Worm (Caenorhabditis elegans) whole organism, L1 larva: ENCODE results near the gene rpb-6.

ENCODE experiments used
- C04F5.9 ChIP-seq: sonication (generic microtip); optimal IDR thresholded peaks from 2 replicates; lab custom pipeline; 2016; ENCODE audit warnings: missing genetic modification characterization, missing compliant biosample characterization
- C16A3.4 ChIP-seq: fragments of 150-350 bp; optimal IDR thresholded peaks from 2 replicates; lab custom pipeline; 2014; ENCODE audit warnings: missing biosample characterization, missing genetic modification characterization
- C34B4.2 ChIP-seq: sonication (generic microtip); optimal IDR thresholded peaks from 2 replicates; lab custom pipeline; 2017; ENCODE audit warnings: mild to moderate bottlenecking, missing genetic modification characterization, missing compliant biosample characterization
- F16B12.6 ChIP-seq: fragments of 150-350 bp; optimal IDR thresholded peaks from 2 replicates; lab custom pipeline; 2014; ENCODE audit warnings: missing biosample characterization, missing genetic modification characterization
- Y116A8C.19 ChIP-seq: sonication (generic microtip); optimal IDR thresholded peaks from 2 replicates; lab custom pipeline; 2016; ENCODE audit warnings: missing compliant biosample characterization, missing genetic modification characterization, borderline replicate concordance
- alr-1 ChIP-seq: fragments of 200-800 bp; sonication (Bioruptor generic); optimal IDR thresholded peaks from 2 replicates; lab custom pipeline; 2018; ENCODE audit warnings: borderline replicate concordance, mild to moderate bottlenecking, missing genetic modification characterization, missing compliant biosample characterization
- ama-1 ChIP-seq: fragments of 150-350 bp; optimal IDR thresholded peaks from 2 replicates; lab custom pipeline; 2014
- ceh-88 ChIP-seq: fragments of 200-800 bp; sonication (Bioruptor generic); IDR thresholded peaks from 2 replicates; pipeline ENCODE4 v1.3.6; 2022; ENCODE audit warnings: missing genetic modification characterization, missing compliant biosample characterization
- ceh-90 ChIP-seq: sonication (generic microtip); optimal IDR thresholded peaks from 2 replicates; lab custom pipeline; 2016; ENCODE audit warnings: missing genetic modification characterization, missing compliant biosample characterization
- dsc-1 ChIP-seq: sonication (generic microtip); optimal IDR thresholded peaks from 2 replicates; lab custom pipeline; 2016; ENCODE audit warnings: mild to moderate bottlenecking, missing genetic modification characterization, missing compliant biosample characterization
- efl-1 ChIP-seq, 4 experiments: fragments of 150-350 bp; optimal IDR thresholded peaks in 3 of 4; peaks in 1 of 4; 1 replicate in 1 of 4; 2 replicates in 3 of 4; lab custom pipeline; 2014; ENCODE audit warnings: missing biosample characterization in 2 of 4, missing genetic modification characterization in 2 of 4, missing genetic modification reagents in 2 of 4
- egl-27 ChIP-seq, 2 experiments: fragments of 150-350 bp in 1 of 2; sonication (generic microtip); optimal IDR thresholded peaks; 3 replicates each; lab custom pipeline; 2017 to 2018; ENCODE audit warnings: missing biosample characterization in 2 of 2, missing genetic modification characterization in 2 of 2, missing genetic modification reagents in 2 of 2
- elt-3 ChIP-seq, 6 experiments: fragments of 150-350 bp in 1 of 6; sonication (generic microtip); optimal IDR thresholded peaks; 2 replicates each; lab custom pipeline; 2017 to 2018; ENCODE audit warnings: missing biosample characterization in 6 of 6, missing genetic modification characterization in 6 of 6, inconsistent platforms in 1 of 6
- fkh-10 ChIP-seq: sonication (generic microtip); optimal IDR thresholded peaks from 2 replicates; lab custom pipeline; 2017; ENCODE audit warnings: missing biosample characterization, missing genetic modification reagents, missing genetic modification characterization
- fkh-4 ChIP-seq: sonication (generic microtip); optimal IDR thresholded peaks from 2 replicates; lab custom pipeline; 2016; ENCODE audit warnings: missing compliant biosample characterization, missing genetic modification characterization, borderline replicate concordance
- grh-1 ChIP-seq: fragments of 200-800 bp; sonication (Bioruptor generic); IDR thresholded peaks from 2 replicates; pipeline ENCODE4 v1.3.6; 2022; ENCODE audit warnings: missing genetic modification reagents, missing genetic modification characterization, missing compliant biosample characterization
- jun-1 ChIP-seq: fragments of 150-350 bp; optimal IDR thresholded peaks from 2 replicates; lab custom pipeline; 2014; ENCODE audit warnings: missing biosample characterization, missing genetic modification reagents, missing genetic modification characterization
- lin-13 ChIP-seq: fragments of 150-350 bp; optimal IDR thresholded peaks from 2 replicates; lab custom pipeline; 2014; ENCODE audit warnings: missing biosample characterization, missing genetic modification reagents, missing genetic modification characterization
- lin-14 ChIP-seq: fragments of 200-800 bp; sonication (Bioruptor generic); optimal IDR thresholded peaks from 2 replicates; lab custom pipeline; 2018; ENCODE audit warnings: mild to moderate bottlenecking, missing genetic modification characterization, moderate library complexity, missing compliant biosample characterization
- lin-35 ChIP-seq, 2 experiments: fragments of 150-350 bp; optimal IDR thresholded peaks; 2 replicates each; lab custom pipeline; 2014; ENCODE audit warnings: missing biosample characterization in 2 of 2, missing genetic modification characterization in 2 of 2, missing genetic modification reagents in 2 of 2
- nhr-20 ChIP-seq: sonication (generic microtip); optimal IDR thresholded peaks from 2 replicates; lab custom pipeline; 2016; ENCODE audit warnings: mild to moderate bottlenecking, missing genetic modification characterization, missing compliant biosample characterization
- nhr-28 ChIP-seq: fragments of 150-350 bp; optimal IDR thresholded peaks from 2 replicates; lab custom pipeline; 2014; ENCODE audit warnings: missing biosample characterization, missing genetic modification characterization
- nhr-76 ChIP-seq: sonication (generic microtip); optimal IDR thresholded peaks from 2 replicates; lab custom pipeline; 2017; ENCODE audit warnings: missing biosample characterization, missing genetic modification characterization
- nhr-84 ChIP-seq: sonication (generic microtip); optimal IDR thresholded peaks from 2 replicates; lab custom pipeline; 2017; ENCODE audit warnings: missing biosample characterization, missing genetic modification characterization
- nhr-85 ChIP-seq: sonication (generic microtip); peaks from one replicate; lab custom pipeline; 2016; ENCODE audit warnings: missing genetic modification characterization, inconsistent platforms, missing compliant biosample characterization
- rnt-1 ChIP-seq: sonication (generic microtip); optimal IDR thresholded peaks from 2 replicates; lab custom pipeline; 2016; ENCODE audit warnings: mild to moderate bottlenecking, missing genetic modification characterization, moderate library complexity, missing compliant biosample characterization
- skn-1 ChIP-seq: fragments of 150-350 bp; optimal IDR thresholded peaks from 2 replicates; lab custom pipeline; 2014; ENCODE audit warnings: missing biosample characterization, missing genetic modification characterization
- snpc-4 ChIP-seq: fragments of 150-350 bp; optimal IDR thresholded peaks from 2 replicates; lab custom pipeline; 2014; ENCODE audit warnings: missing biosample characterization, missing genetic modification characterization
- snu-23 ChIP-seq: sonication (generic microtip); optimal IDR thresholded peaks from 2 replicates; lab custom pipeline; 2016; ENCODE audit warnings: missing genetic modification characterization, missing compliant biosample characterization
- sptf-1 ChIP-seq: fragments of 150-350 bp; optimal IDR thresholded peaks from 2 replicates; lab custom pipeline; 2014; ENCODE audit warnings: missing biosample characterization, missing genetic modification characterization
- sup-37 ChIP-seq: fragments of 200-800 bp; sonication (Bioruptor generic); optimal IDR thresholded peaks from 2 replicates; lab custom pipeline; 2018; ENCODE audit warnings: mild to moderate bottlenecking, missing genetic modification characterization, missing compliant biosample characterization
- swsn-7 ChIP-seq: sonication (generic microtip); optimal IDR thresholded peaks from 2 replicates; lab custom pipeline; 2016; ENCODE audit warnings: missing genetic modification characterization, missing compliant biosample characterization
- tbx-2 ChIP-seq: sonication (generic microtip); optimal IDR thresholded peaks from 2 replicates; lab custom pipeline; 2016; ENCODE audit warnings: missing genetic modification characterization, missing compliant biosample characterization
- unc-130 ChIP-seq: fragments of 150-350 bp; optimal IDR thresholded peaks from 2 replicates; lab custom pipeline; 2017; ENCODE audit warnings: missing biosample characterization, missing genetic modification characterization, inconsistent platforms
- unc-30 ChIP-seq: sonication (generic microtip); optimal IDR thresholded peaks from 2 replicates; lab custom pipeline; 2017; ENCODE audit warnings: missing biosample characterization, missing genetic modification characterization
- unc-62 ChIP-seq: fragments of 150-350 bp; optimal IDR thresholded peaks from 2 replicates; lab custom pipeline; 2014; ENCODE audit warnings: missing biosample characterization, missing genetic modification reagents, missing genetic modification characterization
- unc-86 ChIP-seq: sonication (generic microtip); optimal IDR thresholded peaks from 2 replicates; lab custom pipeline; 2016; ENCODE audit warnings: missing genetic modification characterization, missing compliant biosample characterization
- vab-15 ChIP-seq: sonication (generic microtip); optimal IDR thresholded peaks from 2 replicates; lab custom pipeline; 2017; ENCODE audit warnings: missing genotype, mild to moderate bottlenecking, missing genetic modification characterization, missing compliant biosample characterization
- zip-4 ChIP-seq: fragments of 200-800 bp; sonication (Bioruptor generic); optimal IDR thresholded peaks from 2 replicates; lab custom pipeline; 2018; ENCODE audit warnings: mild to moderate bottlenecking, missing genetic modification characterization, moderate library complexity, missing compliant biosample characterization

rpb-6 gene

DNA sequence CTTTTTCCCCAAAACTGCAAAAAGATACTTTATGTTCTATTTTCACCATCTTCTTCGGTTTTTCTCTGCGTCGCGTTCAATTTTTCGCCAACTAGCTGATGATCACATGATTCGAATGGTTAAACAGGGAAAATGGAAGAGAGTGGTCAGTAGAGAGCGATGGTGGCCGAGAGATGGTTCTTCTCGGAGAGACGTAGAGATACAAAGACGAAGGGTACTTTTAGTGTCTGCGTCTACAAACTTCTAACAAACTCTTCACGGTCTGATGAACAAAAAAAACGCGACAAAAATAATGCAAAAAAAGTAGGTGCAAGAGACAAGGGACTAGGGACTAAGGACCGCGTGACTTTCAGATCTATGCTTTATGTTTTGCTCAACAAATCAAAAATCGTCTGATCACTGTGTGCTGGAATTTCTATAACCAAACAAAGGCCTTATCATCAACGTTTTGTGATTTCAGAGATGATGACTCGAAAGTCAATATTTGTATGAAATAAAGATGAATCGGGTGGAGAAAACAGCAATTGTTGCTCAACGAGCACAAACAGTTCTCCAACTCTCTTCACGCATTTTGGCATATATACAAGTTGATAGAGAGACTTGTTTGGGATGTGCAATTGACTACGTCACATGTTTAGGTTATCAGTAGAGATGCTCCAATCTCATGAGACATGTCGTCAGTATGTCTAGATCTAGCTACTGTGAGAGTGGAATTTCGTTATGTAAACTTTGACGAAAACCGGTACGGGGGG is 27.0 kb upstream of the rpb-6 start (continued):
- no peak for TF ChIP-seq nhr-76 (tag; lab: Kevin White, UChicago)
- peak; percentile 76 for TF ChIP-seq ceh-88 (GFP tag; lab: Robert Waterston, UW)
- TF ChIP-seq sup-37 (GFP tag; lab: Kevin White, UChicago): peak; percentile 55
- peak; percentile 81 for TF ChIP-seq fkh-10 (GFP tag; lab: Kevin White, UChicago)
- no peak for TF ChIP-seq alr-1 (tag; lab: Kevin White, UChicago)
- TF ChIP-seq unc-86 (tag; lab: Kevin White, UChicago): peak; percentile 96
- peak; percentile 75 to 94 for TF ChIP-seq egl-27 (tag; optimal IDR thresholded peaks at IDR 0.05; lab: Kevin White, UChicago)
- peak; percentile 45 for TF ChIP-seq nhr-28
- no peak for TF ChIP-seq unc-62 (GFP tag; lab: Kevin White, UChicago)
- peak; percentile 49 for TF ChIP-seq F16B12.6 (tag; lab: Kevin White, UChicago)
- peak; percentile 98 for TF ChIP-seq tbx-2 (tag; lab: Kevin White, UChicago)
- peak; percentile 21 for TF ChIP-seq vab-15 (tag; lab: Kevin White, UChicago)
- TF ChIP-seq C04F5.9: peak; percentile 82
- TF ChIP-seq Y116A8C.19: no peak
- no peak for TF ChIP-seq sptf-1 (tag; lab: Kevin White, UChicago)
- peak; percentile 95 for TF ChIP-seq jun-1 (tag; lab: Kevin White, UChicago)
- TF ChIP-seq elt-3 (tag; optimal IDR thresholded peaks at IDR 0.05; lab: Kevin White, UChicago): peak in 3 of 6 experiments; percentile 26 to 97 (median 96)
- peak; percentile 96 for TF ChIP-seq skn-1 (tag; lab: Kevin White, UChicago)
- TF ChIP-seq lin-35 (GFP tag; optimal IDR thresholded peaks at IDR 0.05; lab: Kevin White, UChicago): peak; percentile 82 to 89
- peak; percentile 100 for TF ChIP-seq nhr-85 (tag; lab: Kevin White, UChicago)
- TF ChIP-seq dsc-1 (tag; lab: Kevin White, UChicago): peak; percentile 84
- peak; percentile 96 for TF ChIP-seq swsn-7 (tag; lab: Kevin White, UChicago)
- TF ChIP-seq unc-30: no peak
- peak; percentile 87 for TF ChIP-seq C16A3.4 (tag; lab: Kevin White, UChicago)
- peak; percentile 95 for TF ChIP-seq lin-13 (GFP tag; lab: Kevin White, UChicago)
- TF ChIP-seq grh-1 (GFP tag; lab: Robert Waterston, UW): peak; percentile 93
- TF ChIP-seq nhr-84 (tag; lab: Kevin White, UChicago): no peak
- TF ChIP-seq nhr-20 (tag; lab: Kevin White, UChicago): peak; percentile 97
- no peak for TF ChIP-seq fkh-4 (tag; lab: Kevin White, UChicago)
- peak; percentile 63 for TF ChIP-seq zip-4 (GFP tag; lab: Kevin White, UChicago)
- peak; percentile 97 for TF ChIP-seq snu-23
- peak; percentile 77 for TF ChIP-seq snpc-4 (tag; lab: Kevin White, UChicago)
- TF ChIP-seq unc-130 (tag; lab: Kevin White, UChicago): peak; percentile 95
- peak; percentile 11 for TF ChIP-seq ceh-90 (tag; lab: Kevin White, UChicago)
- TF ChIP-seq, all 84 proteins: peak for 65

ce11 chrII:10553377-10554045 is 25.7 kb upstream of the rpb-6 start:
- TF ChIP-seq lin-14 (GFP tag; lab: Kevin White, UChicago): peak; percentile 4
- no peak for TF ChIP-seq C34B4.2 (tag; lab: Kevin White, UChicago)
- peak; percentile 28 for TF ChIP-seq rnt-1 (tag; lab: Kevin White, UChicago)
- peak; percentile 73 for TF ChIP-seq ama-1 (lab: Kevin White, UChicago)
- no peak for TF ChIP-seq efl-1 (optimal IDR thresholded peaks at IDR 0.05; lab: Kevin White, UChicago)
- TF ChIP-seq efl-1 (GFP tag; optimal IDR thresholded peaks at IDR 0.05 in 1 of 2; lab: Kevin White, UChicago): peak in 1 of 2 experiments; percentile 33
- peak in 1 of 2 experiments; percentile 3 for TF ChIP-seq lin-35 (GFP tag; optimal IDR thresholded peaks at IDR 0.05; lab: Kevin White, UChicago)
